Fruit fly (Drosophila melanogaster): Measurements from ENCODE around the gene pho.

dm6 chr4:1156278-1156677, 25.1 kb downstream of the pho start:
- TF ChIP-seq CG1647 (GFP tag; optimal IDR thresholded peaks at IDR 0.05) (no peak), E2f1 (GFP tag; IDR thresholded peaks at IDR 0.05) (no peak)

Measured in whole organism, embryonic.